Fruit fly (Drosophila melanogaster) whole organism, prepupa: ENCODE measurements around the gene fon.

Source experiments
- CG10631 ChIP-seq: fragments of 200-800 bp; sonication (Bioruptor generic); optimal IDR thresholded peaks from 2 replicates; lab custom pipeline; 2016; ENCODE audit warnings: missing biosample characterization, missing genetic modification characterization
- CG10669 ChIP-seq: fragments of 200-800 bp; sonication (Bioruptor generic); optimal IDR thresholded peaks from 3 replicates; lab custom pipeline; 2018; ENCODE audit warnings: missing biosample characterization, mild to moderate bottlenecking, missing genetic modification characterization, moderate library complexity
- CG11294 ChIP-seq: fragments of 200-800 bp; sonication (Bioruptor generic); IDR thresholded peaks from 2 replicates; pipeline ENCODE4 v1.3.6; 2022; ENCODE audit warnings: missing biosample characterization, missing genetic modification characterization
- CG11762 ChIP-seq: fragments of 200-800 bp; sonication (Bioruptor generic); optimal IDR thresholded peaks from 3 replicates; lab custom pipeline; 2016; ENCODE audit warnings: missing biosample characterization, missing genetic modification characterization; ENCODE audit not compliant: insufficient read depth
- CG11902 ChIP-seq: fragments of 200-800 bp; sonication (Bioruptor generic); optimal IDR thresholded peaks from 3 replicates; lab custom pipeline; 2016; ENCODE audit warnings: missing biosample characterization, missing genetic modification characterization
- CG15336 ChIP-seq: fragments of 200-800 bp; sonication (Bioruptor generic); IDR thresholded peaks from 2 replicates; pipeline ENCODE4 v1.3.6; 2022; ENCODE audit warnings: missing biosample characterization, missing genetic modification characterization
- CG1621 ChIP-seq: fragments of 200-800 bp; sonication (Bioruptor generic); optimal IDR thresholded peaks from 3 replicates; lab custom pipeline; 2018; ENCODE audit warnings: missing biosample characterization, mild to moderate bottlenecking, missing genetic modification characterization
- CG16779 ChIP-seq: fragments of 200-800 bp; sonication (Bioruptor generic); optimal IDR thresholded peaks from 3 replicates; lab custom pipeline; 2017; ENCODE audit warnings: missing biosample characterization, mild to moderate bottlenecking, missing genetic modification characterization
- CG3032 ChIP-seq: fragments of 200-800 bp; optimal IDR thresholded peaks from 2 replicates; lab custom pipeline; 2019; ENCODE audit warnings: missing biosample characterization, mild to moderate bottlenecking, missing genetic modification characterization, moderate library complexity
- CG3919 ChIP-seq: fragments of 200-800 bp; sonication (Bioruptor generic); optimal IDR thresholded peaks from 3 replicates; lab custom pipeline; 2016; ENCODE audit warnings: missing biosample characterization, missing genetic modification characterization
- CG4318 ChIP-seq: fragments of 200-800 bp; sonication (Bioruptor generic); optimal IDR thresholded peaks from 3 replicates; lab custom pipeline; 2017; ENCODE audit warnings: missing biosample characterization, mild to moderate bottlenecking, missing genetic modification characterization
- CG6163 ChIP-seq: fragments of 200-800 bp; sonication (Bioruptor generic); IDR thresholded peaks from 3 replicates; pipeline ENCODE4 v1.3.6; 2022; ENCODE audit warnings: missing biosample characterization, missing genetic modification characterization
- CG6276 ChIP-seq: fragments of 200-800 bp; sonication (Bioruptor generic); optimal IDR thresholded peaks from 2 replicates; lab custom pipeline; 2017; ENCODE audit warnings: missing biosample characterization, mild to moderate bottlenecking, missing genetic modification characterization
- CG6808 ChIP-seq: fragments of 200-800 bp; sonication (Bioruptor generic); optimal IDR thresholded peaks from 3 replicates; lab custom pipeline; 2017; ENCODE audit warnings: missing biosample characterization, missing genetic modification characterization, mild to moderate bottlenecking, moderate library complexity, missing genetic modification reagents
- CG6854 ChIP-seq: fragments of 200-800 bp; sonication (Bioruptor generic); optimal IDR thresholded peaks from 2 replicates; lab custom pipeline; 2017; ENCODE audit warnings: missing biosample characterization, mild to moderate bottlenecking, missing genetic modification characterization
- CG7368 ChIP-seq: fragments of 200-800 bp; sonication (Bioruptor generic); optimal IDR thresholded peaks from 3 replicates; lab custom pipeline; 2016; ENCODE audit warnings: missing biosample characterization, missing genetic modification characterization
- CG8119 ChIP-seq: fragments of 200-800 bp; sonication (Bioruptor generic); IDR thresholded peaks from 3 replicates; pipeline ENCODE4 v1.3.6; 2022; ENCODE audit warnings: missing biosample characterization, missing genetic modification characterization
- CG8632 ChIP-seq: fragments of 200-800 bp; sonication (Bioruptor generic); optimal IDR thresholded peaks from 3 replicates; lab custom pipeline; 2016; ENCODE audit warnings: missing biosample characterization, missing genetic modification characterization
- CG9139 ChIP-seq: fragments of 200-800 bp; sonication (Bioruptor generic); optimal IDR thresholded peaks from 3 replicates; lab custom pipeline; 2017; ENCODE audit warnings: missing biosample characterization, mild to moderate bottlenecking, missing genetic modification characterization
- Ets21C ChIP-seq: fragments of 200-800 bp; sonication (Bioruptor generic); optimal IDR thresholded peaks from 3 replicates; lab custom pipeline; 2016; ENCODE audit warnings: missing biosample characterization, missing genetic modification characterization
- Ets96B ChIP-seq: fragments of 200-800 bp; optimal IDR thresholded peaks from 2 replicates; lab custom pipeline; 2019; ENCODE audit warnings: missing biosample characterization, mild to moderate bottlenecking, missing genetic modification characterization, moderate library complexity
- Hr39 ChIP-seq: fragments of 200-800 bp; sonication (Bioruptor generic); optimal IDR thresholded peaks from 2 replicates; lab custom pipeline; 2016; ENCODE audit warnings: missing biosample characterization, missing genetic modification characterization
- Hr4 ChIP-seq: fragments of 200-800 bp; sonication (Bioruptor generic); optimal IDR thresholded peaks from 3 replicates; lab custom pipeline; 2016; ENCODE audit warnings: missing biosample characterization, missing genetic modification characterization
- Lpt ChIP-seq: fragments of 200-800 bp; sonication (Bioruptor generic); optimal IDR thresholded peaks from 3 replicates; lab custom pipeline; 2016; ENCODE audit warnings: missing biosample characterization, missing genetic modification characterization
- Smox ChIP-seq: fragments of 200-800 bp; sonication (Bioruptor generic); optimal IDR thresholded peaks from 3 replicates; lab custom pipeline; 2016; ENCODE audit warnings: missing biosample characterization, missing genetic modification characterization
- Sox102F ChIP-seq: fragments of 200-800 bp; sonication (Bioruptor generic); optimal IDR thresholded peaks from 2 replicates; lab custom pipeline; 2016; ENCODE audit warnings: missing biosample characterization, mild to moderate bottlenecking, missing genetic modification characterization
- Sox14 ChIP-seq: fragments of 200-800 bp; sonication (Bioruptor generic); optimal IDR thresholded peaks from 3 replicates; lab custom pipeline; 2016; ENCODE audit warnings: missing biosample characterization, missing genetic modification characterization
- Sox15 ChIP-seq: fragments of 200-800 bp; sonication (Bioruptor generic); optimal IDR thresholded peaks from 3 replicates; lab custom pipeline; 2016; ENCODE audit warnings: missing biosample characterization, missing genetic modification characterization
- achi ChIP-seq: fragments of 200-800 bp; sonication (Bioruptor generic); optimal IDR thresholded peaks from 3 replicates; lab custom pipeline; 2016; ENCODE audit warnings: missing biosample characterization, missing genetic modification characterization
- acj6 ChIP-seq: fragments of 200-800 bp; sonication (Bioruptor generic); optimal IDR thresholded peaks from 3 replicates; lab custom pipeline; 2016; ENCODE audit warnings: missing biosample characterization, missing genetic modification characterization
- cyc ChIP-seq: fragments of 200-800 bp; sonication (Bioruptor generic); optimal IDR thresholded peaks from 3 replicates; lab custom pipeline; 2016; ENCODE audit warnings: missing biosample characterization, missing genetic modification characterization
- esn ChIP-seq: fragments of 200-800 bp; sonication (Bioruptor generic); optimal IDR thresholded peaks from 2 replicates; lab custom pipeline; 2016; ENCODE audit warnings: missing biosample characterization, mild to moderate bottlenecking, missing genetic modification characterization, moderate library complexity
- fd59A ChIP-seq: fragments of 200-800 bp; sonication (Bioruptor generic); optimal IDR thresholded peaks from 2 replicates; lab custom pipeline; 2017; ENCODE audit warnings: missing biosample characterization, mild to moderate bottlenecking, missing genetic modification characterization, missing genetic modification reagents
- fd85E ChIP-seq: fragments of 200-800 bp; sonication (Bioruptor generic); optimal IDR thresholded peaks from 3 replicates; lab custom pipeline; 2016; ENCODE audit warnings: missing biosample characterization, missing genetic modification characterization
- fkh ChIP-seq: fragments of 200-800 bp; sonication (Bioruptor generic); optimal IDR thresholded peaks from 3 replicates; lab custom pipeline; 2017; ENCODE audit warnings: missing biosample characterization, mild to moderate bottlenecking, missing genetic modification characterization, moderate library complexity
- net ChIP-seq: fragments of 200-800 bp; sonication (Bioruptor generic); optimal IDR thresholded peaks from 3 replicates; lab custom pipeline; 2016; ENCODE audit warnings: missing biosample characterization, missing genetic modification characterization
- pdm3 ChIP-seq: fragments of 200-800 bp; sonication (Bioruptor generic); optimal IDR thresholded peaks from 3 replicates; lab custom pipeline; 2016; ENCODE audit warnings: missing biosample characterization, missing genetic modification characterization
- ss ChIP-seq, 2 experiments: fragments of 200-800 bp; sonication (Bioruptor generic); optimal IDR thresholded peaks; 2 replicates in 1 of 2; 3 replicates in 1 of 2; lab custom pipeline; 2017 to 2018; ENCODE audit warnings: mild to moderate bottlenecking in 2 of 2, missing biosample characterization in 2 of 2, missing genetic modification characterization in 2 of 2, moderate library complexity in 1 of 2
- svp ChIP-seq: fragments of 200-800 bp; sonication (Bioruptor generic); peaks from one replicate; lab custom pipeline; 2016; ENCODE audit warnings: missing biosample characterization, missing genetic modification characterization

The fon gene

DNA sequence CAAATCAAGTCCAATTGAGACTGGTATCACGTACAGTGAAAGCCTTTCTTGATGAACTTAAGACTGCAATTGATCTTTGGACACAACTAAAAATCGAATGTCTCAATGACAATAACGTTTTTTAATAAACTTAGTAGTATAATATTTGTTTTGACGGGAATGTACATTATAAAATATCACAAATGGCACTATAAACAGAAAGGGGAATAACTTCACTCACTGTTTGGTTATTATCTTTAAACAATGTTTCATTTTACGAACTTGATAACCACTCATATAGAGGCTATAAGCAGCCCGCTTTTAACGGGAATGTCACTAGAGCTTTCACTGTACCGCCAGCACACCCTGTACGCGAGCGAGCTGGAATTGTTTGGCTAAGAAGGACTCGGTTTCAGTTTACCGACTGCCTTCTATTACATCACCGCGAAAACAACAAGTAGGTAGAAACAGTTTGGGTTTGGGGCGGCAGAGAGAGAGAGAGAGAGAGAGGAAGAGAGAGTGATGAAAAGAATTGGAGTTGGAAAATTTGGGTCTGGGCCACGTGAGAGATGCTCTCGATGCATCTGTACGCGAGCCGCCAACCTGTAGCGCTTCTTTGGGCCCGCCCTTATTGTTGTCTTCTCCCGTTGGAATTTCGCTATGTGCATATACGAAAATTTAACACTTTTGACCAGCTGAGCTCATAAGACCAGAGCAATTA, 11.8 kb upstream of the fon start (continued):
- TF ChIP-seq fkh (GFP tag; lab: Kevin White, UChicago) (no peak), acj6 (GFP tag; lab: Kevin White, UChicago) (peak; percentile 68), Lpt (GFP tag; lab: Kevin White, UChicago) (no peak), CG6854 (GFP tag; lab: Kevin White, UChicago) (no peak), Sox15 (GFP tag; lab: Kevin White, UChicago) (peak; percentile 15), CG1621 (tag; lab: Kevin White, UChicago) (peak; percentile 14), CG6808 (peak; percentile 51), CG10669 (peak; percentile 45), cyc (GFP tag; lab: Kevin White, UChicago) (peak; percentile 76), achi (GFP tag; lab: Kevin White, UChicago) (peak; percentile 44), fd85E (no peak), CG11762 (GFP tag; lab: Kevin White, UChicago) (peak; percentile 30), CG11294 (GFP tag; lab: Robert Waterston, UW) (no peak), ss (GFP tag; optimal IDR thresholded peaks at IDR 0.05; lab: Kevin White, UChicago) (no peak), Ets96B (tag; lab: Kevin White, UChicago) (peak; percentile 52), CG3919 (GFP tag; lab: Kevin White, UChicago) (peak; percentile 59), CG11902 (GFP tag; lab: Kevin White, UChicago) (peak; percentile 4), CG8632 (peak; percentile 39), CG6276 (GFP tag; lab: Kevin White, UChicago) (no peak), CG15336 (GFP tag; lab: Robert Waterston, UW) (peak; percentile 29; the same call in 1 of the 2 replicates), Hr39 (GFP tag; lab: Kevin White, UChicago) (peak; percentile 78), Ets21C (peak; percentile 67), Sox14 (GFP tag; lab: Kevin White, UChicago) (peak; percentile 77), CG7368 (peak; percentile 8), pdm3 (GFP tag; lab: Kevin White, UChicago) (peak; percentile 64), CG8119 (GFP tag; lab: Robert Waterston, UW) (0 out of 3 replicates have a peak, but pooled peaks have one; percentile 40), Sox102F (GFP tag; lab: Kevin White, UChicago) (peak; percentile 70), CG4318 (GFP tag; lab: Kevin White, UChicago) (no peak)

DNA sequence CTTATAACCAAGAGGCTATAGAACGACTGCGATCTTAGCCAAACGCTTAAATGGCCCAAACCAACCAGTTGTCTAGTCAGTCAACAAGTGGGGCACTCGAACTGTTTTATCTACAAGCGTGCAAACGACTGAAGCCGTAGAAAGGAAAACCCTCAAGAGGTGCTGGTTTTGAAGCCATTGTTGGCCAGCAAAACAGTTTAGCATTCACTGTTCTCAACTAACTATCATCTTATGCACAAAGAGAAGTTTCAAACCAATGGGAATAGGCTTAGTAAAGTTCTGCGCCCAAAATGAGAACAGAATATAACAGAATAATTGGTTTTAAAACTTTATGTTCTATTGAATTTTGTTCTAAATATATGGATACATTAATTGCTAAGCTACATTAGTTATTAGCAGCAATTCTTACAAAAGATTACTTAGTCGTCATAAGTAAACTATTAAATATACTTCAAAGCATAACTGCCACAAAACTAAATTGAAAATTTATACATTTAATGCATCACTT, 7.8 kb upstream of the fon start, which contains the start of gene CG31798:
Gene CG31798 (plus strand): TSS at position 458 of the 508 bp plus-strand sequence.
- TF ChIP-seq esn = no peak
- no peak for TF ChIP-seq CG4318 (GFP tag; lab: Kevin White, UChicago)
- TF ChIP-seq Smox (GFP tag; lab: Kevin White, UChicago) = no peak
- no peak for TF ChIP-seq Hr4 (GFP tag; lab: Kevin White, UChicago)
- TF ChIP-seq svp (GFP tag; lab: Kevin White, UChicago) = no peak
- TF ChIP-seq CG8632 = no peak
- no peak for TF ChIP-seq CG15336 (GFP tag; lab: Robert Waterston, UW)
- no peak for TF ChIP-seq CG10631 (GFP tag; lab: Kevin White, UChicago)
- TF ChIP-seq CG6854 (GFP tag; lab: Kevin White, UChicago) = no peak
- no peak for TF ChIP-seq pdm3 (GFP tag; lab: Kevin White, UChicago)
- TF ChIP-seq CG11902 (GFP tag; lab: Kevin White, UChicago) = no peak
- TF ChIP-seq, all 60 proteins: peak for 0

DNA sequence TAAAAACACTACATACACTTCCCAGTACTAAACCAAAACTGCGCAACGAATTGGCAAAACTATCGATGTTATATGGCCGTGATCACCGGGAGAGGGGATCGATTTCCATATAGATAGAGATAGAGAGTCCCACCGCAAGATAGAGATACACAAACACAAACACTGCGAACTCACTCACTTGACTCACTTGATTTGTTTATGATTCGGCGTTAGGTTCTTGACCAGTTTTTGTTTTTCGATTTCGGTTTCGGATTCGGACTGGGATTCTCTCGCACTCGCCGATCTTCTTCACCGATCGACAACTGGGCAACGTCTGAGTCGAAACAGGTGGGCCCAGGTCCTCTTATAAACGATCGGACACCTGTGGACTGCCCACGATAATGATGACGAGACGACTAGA, 3.7 kb upstream of the fon start, which contains the start of gene CG17549:
Gene CG17549 (minus strand): TSS at position 327 of the 400 bp plus-strand sequence.
- no peak for TF ChIP-seq CG6163 (GFP tag; lab: Robert Waterston, UW)
- no peak for TF ChIP-seq Hr4 (GFP tag; lab: Kevin White, UChicago)
- no peak for TF ChIP-seq net (GFP tag; lab: Kevin White, UChicago)
- no peak for TF ChIP-seq svp (GFP tag; lab: Kevin White, UChicago)
- TF ChIP-seq CG9139 (GFP tag; lab: Kevin White, UChicago) = no peak
- TF ChIP-seq Ets96B (tag; lab: Kevin White, UChicago) = no peak
- no peak for TF ChIP-seq CG3032 (tag; lab: Kevin White, UChicago)
- TF ChIP-seq Hr39 (GFP tag; lab: Kevin White, UChicago) = no peak
- no peak for TF ChIP-seq Smox (GFP tag; lab: Kevin White, UChicago)
- TF ChIP-seq CG16779 (tag; lab: Kevin White, UChicago) = no peak
- TF ChIP-seq acj6 (GFP tag; lab: Kevin White, UChicago) = no peak
- no peak for TF ChIP-seq fd59A (GFP tag; lab: Kevin White, UChicago)
- no peak for TF ChIP-seq CG7368
- no peak for TF ChIP-seq CG15336 (GFP tag; lab: Robert Waterston, UW)
